Fruit fly (Drosophila melanogaster) whole organism, embryonic: Measurements from ENCODE around the gene Wdfy2.

Experiments
- Atf3 ChIP-seq: fragments of 200-800 bp; sonication (Bioruptor generic); optimal IDR thresholded peaks from 3 replicates; lab custom pipeline; 2016; ENCODE audit warnings: missing biosample characterization, missing genetic modification characterization
- CG10321 ChIP-seq: fragments of 200-800 bp; sonication (Bioruptor generic); IDR thresholded peaks from 2 replicates; pipeline ENCODE4 v1.3.6; 2022; ENCODE audit warnings: missing biosample characterization, missing genetic modification characterization
- CG11085 ChIP-seq: fragments of 200-800 bp; sonication (Bioruptor generic); IDR thresholded peaks from 2 replicates; pipeline ENCODE4 v1.3.6; 2022; ENCODE audit warnings: missing biosample characterization, missing genetic modification characterization
- CG1233 ChIP-seq: fragments of 200-800 bp; sonication (Bioruptor generic); optimal IDR thresholded peaks from 4 replicates; lab custom pipeline; 2018; ENCODE audit warnings: missing biosample characterization, mild to moderate bottlenecking, missing genetic modification characterization
- CG13424 ChIP-seq: fragments of 200-800 bp; sonication (Bioruptor generic); optimal IDR thresholded peaks from 2 replicates; lab custom pipeline; 2019; ENCODE audit warnings: missing biosample characterization, mild to moderate bottlenecking, missing genetic modification characterization, moderate library complexity
- CG15479 ChIP-seq: fragments of 200-800 bp; sonication (Bioruptor generic); optimal IDR thresholded peaks from 3 replicates; lab custom pipeline; 2019; ENCODE audit warnings: missing biosample characterization, mild to moderate bottlenecking, missing genetic modification characterization, moderate library complexity
- CG16863 ChIP-seq: fragments of 200-800 bp; sonication (Bioruptor generic); optimal IDR thresholded peaks from 3 replicates; lab custom pipeline; 2016; ENCODE audit warnings: missing biosample characterization, missing genetic modification characterization
- CG18262 ChIP-seq: fragments of 200-800 bp; optimal IDR thresholded peaks from 3 replicates; lab custom pipeline; 2019; ENCODE audit warnings: missing biosample characterization, mild to moderate bottlenecking, missing genetic modification characterization, moderate library complexity
- CG2202 ChIP-seq: fragments of 200-800 bp; sonication (Bioruptor generic); optimal IDR thresholded peaks from 2 replicates; lab custom pipeline; 2018; ENCODE audit warnings: missing biosample characterization, mild to moderate bottlenecking, missing genetic modification characterization
- CG30020 ChIP-seq: fragments of 200-800 bp; optimal IDR thresholded peaks from 2 replicates; lab custom pipeline; 2019; ENCODE audit warnings: missing biosample characterization, mild to moderate bottlenecking, missing genetic modification characterization, moderate library complexity
- CG3995 ChIP-seq: fragments of 200-800 bp; sonication (Bioruptor generic); optimal IDR thresholded peaks from 3 replicates; lab custom pipeline; 2016; ENCODE audit warnings: missing biosample characterization, missing genetic modification characterization
- CG5180 ChIP-seq: fragments of 200-800 bp; sonication (Bioruptor generic); optimal IDR thresholded peaks from 3 replicates; lab custom pipeline; 2017; ENCODE audit warnings: missing biosample characterization, missing genetic modification characterization, mild to moderate bottlenecking, moderate library complexity, missing genetic modification reagents
- CG6254 ChIP-seq: fragments of 200-800 bp; sonication (Bioruptor generic); optimal IDR thresholded peaks from 3 replicates; lab custom pipeline; 2017; ENCODE audit warnings: mild to moderate bottlenecking, missing biosample characterization, missing genetic modification reagents, missing genetic modification characterization
- CG7745 ChIP-seq: fragments of 200-800 bp; sonication (Bioruptor generic); optimal IDR thresholded peaks from 2 replicates; lab custom pipeline; 2018; ENCODE audit warnings: missing biosample characterization, mild to moderate bottlenecking, missing genetic modification characterization, moderate library complexity
- CG7839 ChIP-seq: fragments of 200-800 bp; sonication (Bioruptor generic); optimal IDR thresholded peaks from 3 replicates; lab custom pipeline; 2018; ENCODE audit warnings: missing biosample characterization, mild to moderate bottlenecking, missing genetic modification characterization, moderate library complexity
- CG7987 ChIP-seq: fragments of 200-800 bp; sonication (Bioruptor generic); optimal IDR thresholded peaks from 2 replicates; lab custom pipeline; 2018; ENCODE audit warnings: missing biosample characterization, mild to moderate bottlenecking, missing genetic modification characterization, moderate library complexity
- CG8388 ChIP-seq: fragments of 200-800 bp; sonication (Bioruptor generic); optimal IDR thresholded peaks from 2 replicates; lab custom pipeline; 2019; ENCODE audit warnings: missing biosample characterization, mild to moderate bottlenecking, missing genetic modification characterization, moderate library complexity
- CG9437 ChIP-seq: fragments of 200-800 bp; sonication (Bioruptor generic); optimal IDR thresholded peaks from 2 replicates; lab custom pipeline; 2018; ENCODE audit warnings: missing biosample characterization, mild to moderate bottlenecking, missing genetic modification characterization
- CG9797 ChIP-seq: fragments of 200-800 bp; sonication (Bioruptor generic); optimal IDR thresholded peaks from 3 replicates; lab custom pipeline; 2018; ENCODE audit warnings: missing biosample characterization, mild to moderate bottlenecking, missing genetic modification characterization
- Chrac-16 ChIP-seq: fragments of 200-800 bp; sonication (Bioruptor generic); optimal IDR thresholded peaks from 3 replicates; lab custom pipeline; 2016; ENCODE audit warnings: missing biosample characterization, missing genetic modification characterization
- Gug ChIP-seq: fragments of 200-800 bp; sonication (Bioruptor generic); IDR thresholded peaks from 4 replicates; pipeline ENCODE4 v1.3.6; 2022; ENCODE audit warnings: missing biosample characterization, missing genetic modification characterization
- H2.0 ChIP-seq: fragments of 200-800 bp; sonication (Bioruptor generic); IDR thresholded peaks from 2 replicates; pipeline ENCODE4 v1.3.6; 2022; ENCODE audit warnings: missing biosample characterization, missing genetic modification characterization
- HLHmδ ChIP-seq: fragments of 200-800 bp; sonication (Bioruptor generic); optimal IDR thresholded peaks from 2 replicates; lab custom pipeline; 2018; ENCODE audit warnings: missing biosample characterization, mild to moderate bottlenecking, missing genetic modification characterization, moderate library complexity
- Hand ChIP-seq: fragments of 200-800 bp; sonication (Bioruptor generic); optimal IDR thresholded peaks from 2 replicates; lab custom pipeline; 2017; ENCODE audit warnings: mild to moderate bottlenecking, missing biosample characterization, missing genetic modification reagents, missing genetic modification characterization
- HmgZ ChIP-seq: fragments of 200-800 bp; sonication (Bioruptor generic); optimal IDR thresholded peaks from 2 replicates; lab custom pipeline; 2018; ENCODE audit warnings: missing biosample characterization, mild to moderate bottlenecking, missing genetic modification characterization
- Mad ChIP-seq: fragments of 200-800 bp; sonication (Bioruptor generic); optimal IDR thresholded peaks from 2 replicates; lab custom pipeline; 2016; ENCODE audit warnings: missing biosample characterization, missing genetic modification characterization
- NFAT ChIP-seq: fragments of 200-800 bp; sonication (Bioruptor generic); IDR thresholded peaks from 2 replicates; pipeline ENCODE4 v1.3.6; 2022; ENCODE audit warnings: missing biosample characterization, missing genetic modification characterization
- NK7.1 ChIP-seq: fragments of 200-800 bp; sonication (Bioruptor generic); optimal IDR thresholded peaks from 3 replicates; lab custom pipeline; 2016; ENCODE audit warnings: missing biosample characterization, missing genetic modification characterization
- Sox100B ChIP-seq: fragments of 200-800 bp; sonication (Bioruptor generic); optimal IDR thresholded peaks from 3 replicates; lab custom pipeline; 2018; ENCODE audit warnings: missing biosample characterization, mild to moderate bottlenecking, missing genetic modification characterization
- Xrp1 ChIP-seq: fragments of 200-800 bp; sonication (Bioruptor generic); IDR thresholded peaks from 2 replicates; pipeline ENCODE4 v1.3.6; 2022; ENCODE audit warnings: missing biosample characterization, missing genetic modification characterization
- ac ChIP-seq: fragments of 200-800 bp; sonication (Bioruptor generic); optimal IDR thresholded peaks from 3 replicates; lab custom pipeline; 2017; ENCODE audit warnings: missing biosample characterization, mild to moderate bottlenecking, missing genetic modification characterization
- al ChIP-seq: fragments of 200-800 bp; sonication (Bioruptor generic); IDR thresholded peaks from 2 replicates; pipeline ENCODE4 v1.3.6; 2022; ENCODE audit warnings: missing biosample characterization, missing genetic modification characterization
- ap ChIP-seq: fragments of 200-800 bp; sonication (Bioruptor generic); IDR thresholded peaks from 2 replicates; pipeline ENCODE4 v1.3.6; 2022; ENCODE audit warnings: missing biosample characterization, missing genetic modification characterization
- bowl ChIP-seq: fragments of 200-800 bp; sonication (Bioruptor generic); IDR thresholded peaks from 2 replicates; pipeline ENCODE4 v1.3.6; 2022; ENCODE audit warnings: missing biosample characterization, missing genetic modification characterization
- crol ChIP-seq: fragments of 200-800 bp; sonication (Bioruptor generic); IDR thresholded peaks from 2 replicates; pipeline ENCODE4 v1.3.6; 2022; ENCODE audit warnings: missing biosample characterization, missing genetic modification characterization
- fd64A ChIP-seq: fragments of 200-800 bp; sonication (Bioruptor generic); optimal IDR thresholded peaks from 3 replicates; lab custom pipeline; 2018; ENCODE audit warnings: missing biosample characterization, mild to moderate bottlenecking, missing genetic modification characterization
- kay ChIP-seq: fragments of 200-800 bp; sonication (Bioruptor generic); optimal IDR thresholded peaks from 2 replicates; lab custom pipeline; 2016; ENCODE audit warnings: missing biosample characterization, missing genetic modification characterization
- lola ChIP-seq, 3 experiments: fragments of >200 bp in 2 of 3; fragments of 200-800 bp in 1 of 3; sonication (Bioruptor generic) in 1 of 3; optimal IDR thresholded peaks; 2 replicates each; lab custom pipeline; 2017 to 2019; ENCODE audit warnings: missing biosample characterization in 3 of 3, missing genetic modification characterization in 3 of 3, mild to moderate bottlenecking in 1 of 3, moderate library complexity in 1 of 3
- maf-S ChIP-seq: fragments of 200-800 bp; sonication (Bioruptor generic); optimal IDR thresholded peaks from 2 replicates; lab custom pipeline; 2016; ENCODE audit warnings: missing biosample characterization, missing genetic modification characterization
- pan ChIP-seq, 4 experiments: fragments of >200 bp in 3 of 4; fragments of 200-800 bp in 1 of 4; sonication (Bioruptor generic) in 1 of 4; optimal IDR thresholded peaks in 3 of 4; IDR thresholded peaks in 1 of 4; 2 replicates each; pipeline versions ENCODE4 v1.3.6 to Lab custom; 2017 to 2022; ENCODE audit warnings: missing biosample characterization in 2 of 4, missing genetic modification characterization in 2 of 4, mixed read lengths in 1 of 4
- pros ChIP-seq: fragments of 200-800 bp; sonication (Bioruptor generic); optimal IDR thresholded peaks from 3 replicates; lab custom pipeline; 2019; ENCODE audit warnings: missing biosample characterization, mild to moderate bottlenecking, missing genetic modification characterization, moderate library complexity
- pum ChIP-seq: fragments of 200-800 bp; sonication (Bioruptor generic); optimal IDR thresholded peaks from 2 replicates; lab custom pipeline; 2016; ENCODE audit warnings: missing biosample characterization, missing genetic modification characterization
- ranshi ChIP-seq: fragments of 200-800 bp; sonication (Bioruptor generic); IDR thresholded peaks from 2 replicates; pipeline ENCODE4 v1.3.6; 2022; ENCODE audit warnings: missing biosample characterization, missing genetic modification characterization
- sc ChIP-seq, 3 experiments: fragments of >200 bp in 2 of 3; fragments of 200-800 bp in 1 of 3; sonication (Bioruptor generic) in 1 of 3; optimal IDR thresholded peaks; 2 replicates in 2 of 3; 3 replicates in 1 of 3; lab custom pipeline; 2017; ENCODE audit warnings: mild to moderate bottlenecking in 1 of 3, missing biosample characterization in 1 of 3, missing genetic modification characterization in 1 of 3, missing genetic modification reagents in 1 of 3
- sens-2 ChIP-seq: fragments of 200-800 bp; sonication (Bioruptor generic); IDR thresholded peaks from 2 replicates; pipeline ENCODE4 v1.3.6; 2022; ENCODE audit warnings: missing biosample characterization, missing genetic modification characterization
- tup ChIP-seq: fragments of 200-800 bp; sonication (Bioruptor generic); optimal IDR thresholded peaks from 2 replicates; lab custom pipeline; 2016; ENCODE audit warnings: missing biosample characterization, mild to moderate bottlenecking, missing genetic modification characterization, moderate library complexity
- vnd ChIP-seq: fragments of 200-800 bp; sonication (Bioruptor generic); IDR thresholded peaks from 3 replicates; pipeline ENCODE4 v1.3.6; 2022; ENCODE audit warnings: missing biosample characterization, missing genetic modification characterization; ENCODE audit not compliant: partially characterized antibody

Wdfy2 gene

DNA sequence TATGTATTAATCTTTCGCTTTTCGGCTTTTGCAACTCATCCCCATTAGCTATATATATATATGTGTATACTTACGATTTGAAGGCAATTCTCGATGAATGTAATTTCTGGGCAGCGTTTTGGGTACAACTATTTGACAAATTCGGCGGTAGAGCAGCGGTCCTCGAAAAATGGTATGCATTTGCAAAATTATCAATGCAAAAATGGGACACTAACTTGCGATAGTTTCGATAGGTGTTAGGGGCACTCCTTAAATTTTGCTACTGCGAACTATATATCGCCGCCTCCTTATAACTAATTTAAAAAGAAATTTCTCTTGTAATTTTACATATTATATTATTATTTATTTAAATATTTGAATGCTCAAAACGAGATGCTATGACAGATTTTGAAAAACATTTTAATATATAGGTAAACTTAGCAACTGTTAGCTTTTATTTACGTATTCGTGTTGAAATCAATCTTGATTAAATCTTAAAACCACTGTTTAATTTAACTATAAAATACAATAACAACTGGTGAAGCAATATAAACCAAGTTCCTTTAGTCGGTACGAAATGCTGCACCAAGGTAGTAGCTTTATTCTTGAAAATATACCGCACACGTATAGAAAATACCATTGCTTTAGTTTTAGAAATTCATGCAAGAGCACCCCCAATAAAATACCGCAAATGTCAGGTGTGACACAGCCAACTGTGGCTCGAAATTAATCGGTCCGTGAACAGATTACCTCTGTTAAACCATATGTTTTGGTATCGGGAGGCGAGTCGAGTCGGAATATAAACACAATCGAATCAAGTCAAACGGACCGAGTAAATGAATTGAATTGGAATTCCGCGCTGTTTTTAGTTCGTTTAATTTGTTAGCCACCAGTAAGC is 9.6 kb upstream of the Wdfy2 start, which contains the start of the genes CG5355 and Klp31E (continued):
- peak; percentile 72 for TF ChIP-seq Sox100B (GFP tag; lab: Kevin White, UChicago)
- TF ChIP-seq CG7839 (tag; lab: Kevin White, UChicago): peak; percentile 74
- no peak for TF ChIP-seq CG5180 (GFP tag; lab: Kevin White, UChicago)
- TF ChIP-seq pum (GFP tag; lab: Kevin White, UChicago): peak; percentile 58
- TF ChIP-seq H2.0 (GFP tag; lab: Robert Waterston, UW): peak; percentile 31
- no peak for TF ChIP-seq crol
- TF ChIP-seq CG11085 (GFP tag; lab: Robert Waterston, UW): no peak
- peak; percentile 12 for TF ChIP-seq CG2202 (tag; lab: Kevin White, UChicago)
- peak; percentile 56; the same call in 1 of the 2 replicates for TF ChIP-seq Xrp1 (GFP tag; lab: Robert Waterston, UW)
- peak; percentile 34 for TF ChIP-seq CG9797 (GFP tag; lab: Kevin White, UChicago)
- no peak for TF ChIP-seq pros
- TF ChIP-seq CG8388 (GFP tag; lab: Kevin White, UChicago): peak; percentile 64
- TF ChIP-seq CG10321 (GFP tag; lab: Robert Waterston, UW): no peak
- TF ChIP-seq HmgZ: peak; percentile 25
- TF ChIP-seq ap: no peak
- peak; percentile 20 for TF ChIP-seq NK7.1 (GFP tag; lab: Kevin White, UChicago)
- peak; percentile 48 for TF ChIP-seq kay (GFP tag; lab: Kevin White, UChicago)
- TF ChIP-seq CG7745: no peak
- TF ChIP-seq bowl (GFP tag; lab: Robert Waterston, UW): no peak
- TF ChIP-seq CG15479 (GFP tag; lab: Kevin White, UChicago): no peak
- TF ChIP-seq sc (optimal IDR thresholded peaks at IDR 0.05; lab: Kevin White, UChicago): no peak
- TF ChIP-seq sc (GFP tag; optimal IDR thresholded peaks at IDR 0.05; lab: Kevin White, UChicago): peak; percentile 67
- TF ChIP-seq ranshi (GFP tag; lab: Robert Waterston, UW): 0 out of 2 replicates have a peak, but pooled peaks have one; percentile 44
- peak; percentile 86 for TF ChIP-seq CG18262
- peak; percentile 10 for TF ChIP-seq CG3995 (GFP tag; lab: Kevin White, UChicago)
- TF ChIP-seq fd64A (GFP tag; lab: Kevin White, UChicago): no peak
- peak in 1 of 3 experiments; percentile 82 for TF ChIP-seq lola (GFP tag; optimal IDR thresholded peaks at IDR 0.05; lab: Kevin White, UChicago)
- TF ChIP-seq CG16863 (GFP tag; lab: Kevin White, UChicago): peak; percentile 52
- TF ChIP-seq pan (optimal IDR thresholded peaks at IDR 0.05; lab: Kevin White, UChicago): no peak
- peak in 1 of 2 experiments; percentile 63 for TF ChIP-seq pan (GFP tag; optimal IDR thresholded peaks at IDR 0.05 in 1 of 2, IDR thresholded peaks at IDR 0.05 in 1 of 2)
- no peak for TF ChIP-seq Gug (GFP tag; lab: Robert Waterston, UW)
- peak; percentile 65 for TF ChIP-seq vnd
- TF ChIP-seq tup (GFP tag; lab: Kevin White, UChicago): no peak
- TF ChIP-seq CG6254 (GFP tag; lab: Kevin White, UChicago): no peak
- peak; percentile 56 for TF ChIP-seq maf-S (GFP tag; lab: Kevin White, UChicago)
- TF ChIP-seq sens-2 (GFP tag; lab: Robert Waterston, UW): no peak
- TF ChIP-seq Chrac-16 (GFP tag; lab: Kevin White, UChicago): peak; percentile 66
- TF ChIP-seq Atf3 (GFP tag; lab: Kevin White, UChicago): peak; percentile 51
- peak; percentile 81 for TF ChIP-seq CG13424 (tag; lab: Kevin White, UChicago)
- TF ChIP-seq HLHmδ (GFP tag; lab: Kevin White, UChicago): no peak
- peak; percentile 95 for TF ChIP-seq CG30020 (tag; lab: Kevin White, UChicago)
- TF ChIP-seq al (GFP tag; lab: Robert Waterston, UW): 0 out of 2 replicates have a peak, but pooled peaks have one; percentile 16
- peak; percentile 15 for TF ChIP-seq ac
- no peak for TF ChIP-seq Hand
- peak; percentile 42 for TF ChIP-seq Mad (GFP tag; lab: Kevin White, UChicago)
- TF ChIP-seq NFAT (GFP tag; lab: Robert Waterston, UW): peak; percentile 68; the same call in 1 of the 2 replicates
- no peak for TF ChIP-seq CG7987 (GFP tag; lab: Kevin White, UChicago)
- peak; percentile 78 for TF ChIP-seq CG9437 (GFP tag; lab: Kevin White, UChicago)
- peak; percentile 62 for TF ChIP-seq CG1233
